Fruit fly (Drosophila melanogaster) whole organism, larva: ENCODE results near the gene Snx1.

Experiments
- noc ChIP-seq: fragments of 200-800 bp; sonication (Bioruptor generic); optimal IDR thresholded peaks from 3 replicates; lab custom pipeline; 2019; ENCODE audit warnings: missing biosample characterization, mild to moderate bottlenecking, missing genetic modification characterization, moderate library complexity

Gene Snx1

dm6 chr2L:3449555-3450320, at the start of gene Snx1:
Snx1 (plus strand) TSS chr2L:3449683.
- no peak for TF ChIP-seq noc (tag; lab: Kevin White, UChicago)

dm6 chr2L:3407722-3408121, 41.8 kb upstream of the Snx1 start:
- TF ChIP-seq noc (tag; lab: Kevin White, UChicago): no peak

- no peak for TF ChIP-seq noc (tag; lab: Kevin White, UChicago)
Observed at dm6 chr2L:3410260-3410659, 39.2 kb upstream of the Snx1 start, which contains the start of gene CG8840. CG8840 (plus strand) TSS chr2L:3410560.

DNA sequence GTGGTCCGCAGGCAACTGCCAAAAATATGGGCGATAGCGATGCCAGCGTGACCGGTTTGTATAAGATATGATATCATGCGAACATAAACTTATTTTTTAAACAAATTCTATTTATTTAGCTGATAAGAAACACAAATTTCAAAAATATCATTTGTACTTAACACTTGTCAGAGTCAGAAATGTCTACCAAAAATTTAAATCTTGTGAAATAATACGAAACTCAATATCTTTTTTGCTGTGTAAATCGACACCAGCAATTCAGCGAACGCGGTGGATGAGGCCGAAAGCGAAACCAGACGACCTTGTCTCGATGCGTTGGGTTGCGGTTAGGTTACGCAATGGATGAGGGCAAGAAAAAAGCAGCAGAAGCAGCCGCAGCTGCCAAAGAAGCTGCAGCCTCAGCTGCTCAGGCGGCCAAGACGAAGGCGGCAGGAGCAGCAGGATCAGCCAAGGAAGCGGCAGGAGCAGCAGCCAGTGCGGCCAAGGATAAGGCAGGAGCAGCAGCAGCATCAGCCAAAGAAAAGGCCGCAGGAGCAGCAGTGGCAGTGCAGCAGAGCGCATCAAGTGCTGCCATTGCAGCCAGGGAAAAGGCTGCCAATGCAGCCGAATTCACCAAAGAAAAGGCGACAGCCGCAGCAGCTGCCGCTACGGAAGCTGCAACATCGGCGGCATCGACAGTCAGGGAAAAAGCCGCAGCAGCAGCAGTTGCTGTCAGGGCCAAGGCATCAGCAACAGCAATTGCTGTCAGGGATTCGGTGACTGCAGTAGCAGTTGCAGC, 32.8 kb upstream of the Snx1 start, which contains the start of gene CG31952:
TSS of gene CG31952 (plus strand) at position 167 of the 778 bp plus-strand sequence.
- peak; percentile 2 for TF ChIP-seq noc (tag; lab: Kevin White, UChicago)

- TF ChIP-seq noc (tag; lab: Kevin White, UChicago): no peak
Observed at dm6 chr2L:3417613-3418012, 31.9 kb upstream of the Snx1 start.

DNA sequence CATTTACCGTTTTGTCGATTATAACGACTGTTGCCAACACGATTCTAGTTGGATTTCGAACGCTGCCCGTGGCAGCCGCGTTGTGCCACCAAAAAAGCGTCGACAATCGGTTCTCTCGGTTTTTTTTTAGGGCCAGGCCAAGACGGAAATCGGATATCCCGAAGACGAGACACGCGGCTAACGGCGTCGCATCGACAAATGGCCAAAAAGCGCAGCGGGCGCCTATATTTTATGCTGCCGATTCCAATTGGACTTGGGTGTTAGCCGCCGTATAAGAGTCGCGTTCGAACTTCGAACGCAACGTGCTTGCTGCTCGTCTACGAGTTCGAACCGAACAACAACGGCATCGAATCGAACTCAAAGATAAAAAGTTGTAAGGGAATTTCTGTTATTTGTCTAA, 26.7 kb upstream of the Snx1 start:
- TF ChIP-seq noc (tag; lab: Kevin White, UChicago): no peak

- no peak for TF ChIP-seq noc (tag; lab: Kevin White, UChicago)
Observed at dm6 chr2L:3425947-3426346, 23.5 kb upstream of the Snx1 start.

dm6 chr2L:3426669-3427232, 22.7 kb upstream of the Snx1 start, which contains the start of gene Pgant2:
Pgant2 (minus strand) TSS chr2L:3426719.
- no peak for TF ChIP-seq noc (tag; lab: Kevin White, UChicago)

dm6 chr2L:3428419-3429097, 20.9 kb upstream of the Snx1 start:
- TF ChIP-seq noc (tag; lab: Kevin White, UChicago): no peak

DNA sequence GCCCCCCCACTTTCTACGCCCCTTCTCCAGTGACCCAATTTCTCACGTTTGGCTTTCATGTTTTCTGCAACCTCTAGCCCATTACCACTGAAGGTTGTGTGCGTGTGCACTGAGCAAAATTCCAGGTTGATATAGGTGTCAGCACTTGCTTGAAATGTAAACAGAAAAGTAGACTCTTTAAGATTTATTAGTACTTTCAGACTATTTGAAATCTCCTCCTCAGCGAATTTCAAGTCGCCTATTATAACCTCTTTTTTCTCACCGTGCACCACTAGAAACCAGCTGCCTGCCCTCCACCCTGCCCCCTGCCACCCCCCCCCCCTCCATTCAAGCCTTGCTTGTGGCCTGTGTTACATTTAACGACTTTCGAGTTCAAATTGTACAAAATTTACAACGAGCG, 14.4 kb upstream of the Snx1 start:
- no peak for TF ChIP-seq noc (tag; lab: Kevin White, UChicago)

dm6 chr2L:3436347-3436746, 13.1 kb upstream of the Snx1 start:
- no peak for TF ChIP-seq noc (tag; lab: Kevin White, UChicago)

dm6 chr2L:3437068-3437467, 12.4 kb upstream of the Snx1 start:
- no peak for TF ChIP-seq noc (tag; lab: Kevin White, UChicago)

DNA sequence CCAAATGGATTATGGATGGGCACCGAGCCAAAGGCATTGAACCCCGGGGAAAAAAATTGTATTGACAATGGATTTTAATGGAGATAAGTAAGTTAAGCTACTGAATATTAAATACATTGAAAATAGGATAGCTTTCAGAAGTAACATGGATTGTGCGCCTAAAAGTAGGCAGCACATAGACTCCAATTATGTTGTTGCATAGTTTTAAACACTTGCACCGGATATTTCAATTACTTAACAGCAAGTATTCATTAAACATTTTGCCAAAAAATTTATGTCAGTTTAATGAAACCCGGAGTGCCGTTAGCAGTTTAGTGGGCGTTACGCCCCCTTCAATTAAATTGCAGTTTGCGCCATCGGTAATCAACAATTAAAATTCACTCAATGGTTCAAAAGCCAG, 11.4 kb upstream of the Snx1 start:
- TF ChIP-seq noc (tag; lab: Kevin White, UChicago): no peak

DNA sequence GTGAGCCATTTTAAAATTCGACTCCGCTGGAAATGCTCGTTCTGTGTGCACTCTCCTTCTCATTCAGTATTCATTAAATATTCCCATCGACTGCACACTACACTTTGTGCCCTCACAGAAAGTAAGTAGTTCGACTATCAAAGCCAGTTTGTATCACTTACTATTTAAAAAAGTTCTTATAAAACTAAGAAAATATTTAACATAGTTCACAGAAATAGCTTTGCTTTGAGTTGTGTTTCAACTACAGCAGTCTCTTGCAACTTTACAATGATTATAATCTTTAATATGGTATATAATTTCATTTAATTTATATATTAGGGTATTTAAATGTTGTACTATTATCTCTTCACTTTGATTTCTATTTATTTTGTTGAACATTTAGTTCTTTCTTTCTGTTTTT, 10.0 kb upstream of the Snx1 start:
- no peak for TF ChIP-seq noc (tag; lab: Kevin White, UChicago)

DNA sequence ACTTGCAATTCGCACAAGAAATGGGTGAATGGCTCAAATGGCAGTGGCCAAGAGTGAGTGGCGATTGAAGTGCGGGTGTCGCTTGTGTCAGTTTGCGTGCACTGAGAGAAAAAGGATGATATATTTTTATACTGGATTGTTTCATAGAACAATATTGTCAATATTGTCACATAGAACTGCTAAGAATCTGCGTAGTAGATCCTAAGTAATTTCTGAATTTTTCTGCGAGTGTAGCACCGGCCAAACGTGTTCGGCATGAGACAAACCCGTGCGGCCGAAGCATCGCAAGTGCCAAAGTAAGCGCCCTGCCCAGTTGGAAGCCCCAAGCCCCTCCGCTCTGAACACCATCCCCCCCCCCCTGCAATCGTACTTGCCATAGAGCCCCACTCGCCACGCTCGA, 9.2 kb upstream of the Snx1 start:
- TF ChIP-seq noc (tag; lab: Kevin White, UChicago): no peak

DNA sequence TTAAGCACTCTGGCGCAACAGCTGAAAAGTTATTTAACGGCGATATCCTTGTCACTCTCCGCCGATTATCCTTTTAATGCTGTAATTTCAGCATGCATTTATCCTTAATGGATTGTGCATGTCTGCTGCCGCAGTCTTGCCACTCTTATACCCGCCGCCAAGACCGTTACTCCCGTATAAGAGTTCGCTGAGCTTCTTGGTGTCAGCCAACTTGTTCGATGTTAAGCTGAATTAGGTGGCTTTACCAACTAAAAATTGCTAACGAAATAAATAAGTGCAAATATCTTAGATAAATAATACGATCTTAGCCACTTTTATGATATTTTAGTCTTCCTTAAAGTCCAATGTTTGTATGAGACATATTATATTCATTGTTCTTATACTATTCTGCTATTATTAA, 8.3 kb upstream of the Snx1 start:
- no peak for TF ChIP-seq noc (tag; lab: Kevin White, UChicago)
